Fruit fly (Drosophila melanogaster): ENCODE measurements around the gene atms.

DNA sequence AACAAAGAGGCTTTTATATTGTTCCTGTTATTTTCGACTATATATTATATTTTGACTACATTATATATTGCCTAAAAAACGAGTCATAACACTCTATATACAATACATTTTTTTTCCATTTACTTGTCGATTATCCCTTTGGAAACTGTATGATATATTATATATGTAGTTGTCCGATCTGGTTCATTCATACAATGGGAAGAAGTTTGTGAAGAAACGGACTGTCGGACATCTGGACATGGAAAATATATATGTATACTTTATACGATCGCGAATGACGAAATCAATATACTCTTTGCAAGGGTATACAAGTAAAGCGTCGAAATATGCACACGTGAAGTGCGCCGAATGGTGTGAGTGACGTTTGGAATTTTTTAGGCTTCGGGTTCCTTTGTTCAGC lies 23.0 kb upstream of the atms start:
- TF ChIP-seq h (GFP tag; optimal IDR thresholded peaks at IDR 0.05) = no peak
- no peak for TF ChIP-seq Hr78 (GFP tag; optimal IDR thresholded peaks at IDR 0.05)
